Worm (Caenorhabditis elegans) whole organism, young adult: ENCODE results near the gene Y48A6B.3.

Source experiments
- C17E4.6 ChIP-seq: fragments of 200-800 bp; sonication (Bioruptor generic); IDR thresholded peaks from 2 replicates; pipeline ENCODE4 v1.3.6; 2022; ENCODE audit warnings: missing genetic modification reagents, missing genetic modification characterization, missing compliant biosample characterization
- F10E7.11 ChIP-seq: sonication (generic microtip); optimal IDR thresholded peaks from 2 replicates; lab custom pipeline; 2017; ENCODE audit warnings: mild to moderate bottlenecking, missing genetic modification characterization, moderate library complexity, missing compliant biosample characterization
- F22D6.2 ChIP-seq: sonication (generic microtip); optimal IDR thresholded peaks from 2 replicates; lab custom pipeline; 2016; ENCODE audit warnings: mild to moderate bottlenecking, missing genetic modification characterization, missing compliant biosample characterization
- F37B4.10 ChIP-seq: fragments of 200-800 bp; sonication (Bioruptor generic); IDR thresholded peaks from 2 replicates; pipeline ENCODE4 v1.3.6; 2022; ENCODE audit warnings: missing genetic modification characterization, missing compliant biosample characterization
- F57C9.4 ChIP-seq: sonication (generic microtip); optimal IDR thresholded peaks from 2 replicates; lab custom pipeline; 2017; ENCODE audit warnings: mild to moderate bottlenecking, missing genetic modification characterization, missing compliant biosample characterization
- K11D2.4 ChIP-seq: fragments of 200-800 bp; sonication (Bioruptor generic); IDR thresholded peaks from 2 replicates; pipeline ENCODE4 v1.3.6; 2022; ENCODE audit warnings: missing genetic modification reagents, missing genetic modification characterization, missing compliant biosample characterization
- Y56A3A.18 ChIP-seq: fragments of 200-800 bp; sonication (Bioruptor generic); IDR thresholded peaks from 2 replicates; pipeline ENCODE4 v1.3.6; 2022; ENCODE audit warnings: missing genetic modification reagents, missing genetic modification characterization, missing compliant biosample characterization
- Y67H2A.10 ChIP-seq: fragments of 200-800 bp; sonication (Bioruptor generic); conservative IDR thresholded peaks from 2 replicates; pipeline ENCODE4 v1.3.6; 2022; ENCODE audit warnings: missing genetic modification reagents, missing genetic modification characterization, missing compliant biosample characterization
- ama-1 ChIP-seq, 3 experiments: fragments of 150-350 bp in 1 of 3; sonication (generic microtip) in 2 of 3; optimal IDR thresholded peaks; 2 replicates each; lab custom pipeline; 2014 to 2018; ENCODE audit warnings: missing biosample characterization in 2 of 3, missing genetic modification characterization in 2 of 3, missing genetic modification reagents in 2 of 3
- athp-1 ChIP-seq: sonication (generic microtip); optimal IDR thresholded peaks from 2 replicates; lab custom pipeline; 2017; ENCODE audit warnings: mild to moderate bottlenecking, missing genetic modification characterization, missing compliant biosample characterization
- attf-5 ChIP-seq: fragments of 200-800 bp; sonication (Bioruptor generic); optimal IDR thresholded peaks from 2 replicates; lab custom pipeline; 2018; ENCODE audit warnings: mild to moderate bottlenecking, missing genetic modification characterization, missing compliant biosample characterization
- ccch-3 ChIP-seq: fragments of 200-800 bp; sonication (Bioruptor generic); optimal IDR thresholded peaks from 2 replicates; lab custom pipeline; 2018; ENCODE audit warnings: mild to moderate bottlenecking, missing genetic modification characterization, missing compliant biosample characterization
- ceh-100 ChIP-seq: fragments of 200-800 bp; sonication (Bioruptor generic); IDR thresholded peaks from 2 replicates; pipeline ENCODE4 v1.3.6; 2022; ENCODE audit warnings: missing genetic modification reagents, missing genetic modification characterization, missing compliant biosample characterization
- ceh-27 ChIP-seq: fragments of 200-800 bp; sonication (Bioruptor generic); optimal IDR thresholded peaks from 2 replicates; lab custom pipeline; 2018; ENCODE audit warnings: mild to moderate bottlenecking, missing genetic modification characterization, moderate library complexity, missing compliant biosample characterization
- ceh-40 ChIP-seq: fragments of 200-800 bp; sonication (Bioruptor generic); IDR thresholded peaks from 2 replicates; pipeline ENCODE4 v1.3.6; 2022; ENCODE audit warnings: missing genetic modification characterization, missing compliant biosample characterization
- dpff-1 ChIP-seq: sonication (generic microtip); optimal IDR thresholded peaks from 2 replicates; lab custom pipeline; 2017; ENCODE audit warnings: mild to moderate bottlenecking, missing genetic modification characterization, missing compliant biosample characterization
- efl-1 ChIP-seq: fragments of 150-350 bp; optimal IDR thresholded peaks from 2 replicates; lab custom pipeline; 2014; ENCODE audit warnings: missing biosample characterization, missing genetic modification reagents, missing genetic modification characterization
- egl-44 ChIP-seq: fragments of 200-800 bp; sonication (Bioruptor generic); IDR thresholded peaks from 2 replicates; pipeline ENCODE4 v1.3.6; 2022; ENCODE audit warnings: missing genetic modification reagents, missing genetic modification characterization, missing compliant biosample characterization
- egrh-3 ChIP-seq: fragments of 200-800 bp; sonication (Bioruptor generic); IDR thresholded peaks from 2 replicates; pipeline ENCODE4 v1.3.6; 2022; ENCODE audit warnings: missing genetic modification reagents, missing genetic modification characterization, missing compliant biosample characterization
- ekl-4 ChIP-seq: fragments of 200-800 bp; sonication (Bioruptor generic); IDR thresholded peaks from 2 replicates; pipeline ENCODE4 v1.3.6; 2022; ENCODE audit warnings: missing genetic modification reagents, missing genetic modification characterization, missing compliant biosample characterization
- gei-17 ChIP-seq: fragments of 200-800 bp; sonication (Bioruptor generic); optimal IDR thresholded peaks from 2 replicates; lab custom pipeline; 2018; ENCODE audit warnings: mild to moderate bottlenecking, missing genetic modification characterization, missing compliant biosample characterization
- him-1 ChIP-seq: sonication (generic microtip); optimal IDR thresholded peaks from 2 replicates; lab custom pipeline; 2016; ENCODE audit warnings: missing genotype, missing genetic modification reagents, missing genetic modification characterization, missing compliant biosample characterization
- hlh-12 ChIP-seq: sonication (generic microtip); optimal IDR thresholded peaks from 2 replicates; lab custom pipeline; 2016; ENCODE audit warnings: missing genetic modification characterization, missing compliant biosample characterization
- hlh-26 ChIP-seq: fragments of 200-800 bp; sonication (Bioruptor generic); conservative IDR thresholded peaks from 2 replicates; pipeline ENCODE4 v1.3.6; 2022; ENCODE audit warnings: missing genetic modification reagents, missing genetic modification characterization, missing compliant biosample characterization
- let-526 ChIP-seq: fragments of 200-800 bp; sonication (Bioruptor generic); IDR thresholded peaks from 2 replicates; pipeline ENCODE4 v1.3.6; 2022; ENCODE audit warnings: missing genetic modification reagents, missing genetic modification characterization, missing compliant biosample characterization
- lin-26 ChIP-seq: fragments of 200-800 bp; sonication (Bioruptor generic); IDR thresholded peaks from 2 replicates; pipeline ENCODE4 v1.3.6; 2022; ENCODE audit warnings: missing genetic modification reagents, missing genetic modification characterization, missing compliant biosample characterization
- lir-1 ChIP-seq: fragments of 200-800 bp; sonication (Bioruptor generic); conservative IDR thresholded peaks from 2 replicates; pipeline ENCODE4 v1.3.6; 2022; ENCODE audit warnings: missing genetic modification reagents, missing genetic modification characterization, missing compliant biosample characterization
- madf-3 ChIP-seq: fragments of 200-800 bp; sonication (Bioruptor generic); IDR thresholded peaks from 2 replicates; pipeline ENCODE4 v1.3.6; 2022; ENCODE audit warnings: missing genetic modification reagents, missing genetic modification characterization, missing compliant biosample characterization
- mcd-1 ChIP-seq: fragments of 200-800 bp; sonication (Bioruptor generic); IDR thresholded peaks from 2 replicates; pipeline ENCODE4 v1.3.6; 2022; ENCODE audit warnings: missing genetic modification reagents, missing genetic modification characterization, missing compliant biosample characterization
- mel-28 ChIP-seq: sonication (generic microtip); optimal IDR thresholded peaks from 2 replicates; lab custom pipeline; 2016; ENCODE audit warnings: borderline replicate concordance, mild to moderate bottlenecking, missing genetic modification characterization, missing compliant biosample characterization
- nfya-2 ChIP-seq: fragments of 200-800 bp; sonication (Bioruptor generic); IDR thresholded peaks from 2 replicates; pipeline ENCODE4 v1.3.6; 2022; ENCODE audit warnings: missing genetic modification reagents, missing genetic modification characterization, missing compliant biosample characterization
- nfyb-1 ChIP-seq: fragments of 200-800 bp; sonication (Bioruptor generic); IDR thresholded peaks from 2 replicates; pipeline ENCODE4 v1.3.6; 2022; ENCODE audit warnings: missing genetic modification reagents, missing genetic modification characterization, missing compliant biosample characterization
- repo-1 ChIP-seq: sonication (generic microtip); optimal IDR thresholded peaks from 2 replicates; lab custom pipeline; 2017; ENCODE audit warnings: mild to moderate bottlenecking, missing genetic modification characterization, missing compliant biosample characterization
- rpc-1 ChIP-seq, 2 experiments: fragments of 150-350 bp in 1 of 2; sonication (generic microtip) in 1 of 2; optimal IDR thresholded peaks; 2 replicates each; lab custom pipeline; 2014 to 2018; ENCODE audit warnings: missing biosample characterization in 1 of 2, missing genetic modification characterization in 1 of 2, missing genetic modification reagents in 1 of 2, missing genotype in 1 of 2
- sea-2 ChIP-seq: fragments of 200-800 bp; sonication (Bioruptor generic); IDR thresholded peaks from 2 replicates; pipeline ENCODE4 v1.3.6; 2022; ENCODE audit warnings: missing genetic modification characterization, missing compliant biosample characterization
- snpc-3.4 ChIP-seq: sonication (generic microtip); optimal IDR thresholded peaks from 2 replicates; lab custom pipeline; 2017; ENCODE audit warnings: missing genetic modification characterization, mild to moderate bottlenecking, missing compliant biosample characterization, antibody characterized with exemption, moderate library complexity, missing genotype, missing genetic modification reagents
- somi-1 ChIP-seq: fragments of 200-800 bp; sonication (Bioruptor generic); optimal IDR thresholded peaks from 2 replicates; lab custom pipeline; 2018; ENCODE audit warnings: mild to moderate bottlenecking, missing genetic modification characterization, missing compliant biosample characterization
- tbp1 ChIP-seq: fragments of 200-800 bp; sonication (Bioruptor generic); optimal IDR thresholded peaks from 2 replicates; lab custom pipeline; 2018; ENCODE audit warnings: mild to moderate bottlenecking, missing genetic modification characterization, missing compliant biosample characterization
- tlf-1 ChIP-seq: fragments of 200-800 bp; sonication (Bioruptor generic); optimal IDR thresholded peaks from 2 replicates; lab custom pipeline; 2018; ENCODE audit warnings: mild to moderate bottlenecking, missing genetic modification characterization, missing compliant biosample characterization
- xnd-1 ChIP-seq: sonication (generic microtip); optimal IDR thresholded peaks from 2 replicates; lab custom pipeline; 2016; ENCODE audit warnings: missing genotype, missing genetic modification reagents, missing genetic modification characterization, missing compliant biosample characterization
- zfh-2 ChIP-seq: fragments of 200-800 bp; sonication (Bioruptor generic); conservative IDR thresholded peaks from 2 replicates; pipeline ENCODE4 v1.3.6; 2022; ENCODE audit warnings: missing genetic modification reagents, missing genetic modification characterization, missing compliant biosample characterization
- ztf-18 ChIP-seq: sonication (generic microtip); optimal IDR thresholded peaks from 2 replicates; lab custom pipeline; 2016; ENCODE audit warnings: missing genotype, mild to moderate bottlenecking, missing genetic modification characterization, missing compliant biosample characterization
- ztf-25 ChIP-seq: fragments of 200-800 bp; sonication (Bioruptor generic); IDR thresholded peaks from 2 replicates; pipeline ENCODE4 v1.3.6; 2022; ENCODE audit warnings: missing genetic modification reagents, missing genetic modification characterization, missing compliant biosample characterization
- ztf-3 ChIP-seq: fragments of 200-800 bp; sonication (Bioruptor generic); optimal IDR thresholded peaks from 2 replicates; lab custom pipeline; 2018; ENCODE audit warnings: mild to moderate bottlenecking, missing genetic modification characterization, missing compliant biosample characterization

Gene Y48A6B.3

ce11 chrIII:10962910-10963309 lies 45.1 kb upstream of the Y48A6B.3 start:
- no peak for TF ChIP-seq ztf-3
- no peak for TF ChIP-seq tlf-1
- TF ChIP-seq tbp1 (GFP tag; lab: Kevin White, UChicago), result peak; percentile 50
- TF ChIP-seq ceh-27 (GFP tag; lab: Kevin White, UChicago), result no peak
- peak; percentile 63; the same call in 1 of the 2 replicates for TF ChIP-seq lin-26 (GFP tag; lab: Robert Waterston, UW)
- TF ChIP-seq nfya-2 (GFP tag; lab: Robert Waterston, UW), result no peak
- no peak for TF ChIP-seq ztf-18
- TF ChIP-seq nfyb-1, result 0 out of 2 replicates have a peak, but pooled peaks have one; percentile 32
- TF ChIP-seq dpff-1 (tag; lab: Kevin White, UChicago), result no peak
- TF ChIP-seq F22D6.2, result no peak
- TF ChIP-seq gei-17, result no peak
- no peak for TF ChIP-seq ccch-3 (GFP tag; lab: Kevin White, UChicago)
- TF ChIP-seq somi-1 (GFP tag; lab: Kevin White, UChicago), result no peak
- TF ChIP-seq let-526, result no peak
- 0 out of 2 replicates have a peak, but pooled peaks have one; percentile 54 for TF ChIP-seq zfh-2 (GFP tag; lab: Robert Waterston, UW)
- no peak for TF ChIP-seq rpc-1 (optimal IDR thresholded peaks at IDR 0.05; lab: Kevin White, UChicago)
- TF ChIP-seq rpc-1 (tag; optimal IDR thresholded peaks at IDR 0.05; lab: Kevin White, UChicago), result peak; percentile 31

DNA sequence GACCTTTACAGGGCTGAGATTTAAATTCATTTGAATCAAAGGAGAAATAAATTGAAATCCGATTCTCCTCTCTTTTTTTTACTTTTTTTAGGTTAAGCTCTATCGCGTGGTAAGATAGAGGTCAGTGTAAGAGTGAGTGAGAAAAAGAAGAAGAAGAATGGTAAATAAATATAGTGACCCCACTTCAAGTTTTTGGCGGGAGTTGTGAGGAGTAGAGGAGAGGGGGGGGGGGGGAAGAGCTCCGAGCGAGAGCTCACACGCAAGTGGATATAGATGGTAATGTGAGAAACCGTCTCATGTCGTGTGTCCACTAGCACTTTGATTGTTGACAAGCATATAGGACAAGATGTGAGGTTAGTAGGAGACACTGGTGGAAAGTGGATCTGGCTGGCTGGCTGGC lies 41.0 kb upstream of the Y48A6B.3 start, which contains the start of gene W05B2.2:
W05B2.2 (minus strand) TSS at position 101 of the 400 bp plus-strand sequence.
- TF ChIP-seq him-1 (tag; lab: Kevin White, UChicago) (no peak), mcd-1 (no peak), repo-1 (tag; lab: Kevin White, UChicago) (no peak), efl-1 (GFP tag; lab: Kevin White, UChicago) (no peak), ceh-40 (GFP tag; lab: Robert Waterston, UW) (no peak)
- TF ChIP-seq, all 124 proteins: peak for 0

DNA sequence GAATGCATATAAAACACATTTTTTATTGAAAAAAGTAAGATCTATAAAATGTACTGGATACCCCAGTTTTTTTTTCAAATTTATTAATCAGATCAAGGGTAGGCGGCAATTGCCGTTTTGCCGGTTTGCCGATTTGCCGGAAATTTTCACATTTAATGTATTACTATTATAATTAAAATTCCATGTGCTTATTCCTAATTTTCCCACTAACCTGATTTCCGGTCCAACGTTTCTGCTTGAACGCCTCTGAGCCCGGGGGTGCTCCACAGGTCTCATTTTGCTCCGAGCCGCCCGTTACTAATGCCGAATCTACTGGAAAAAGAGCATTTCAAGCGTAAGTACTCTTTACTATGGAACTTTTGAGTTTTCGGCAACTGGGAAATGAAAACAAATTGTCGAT lies 38.4 kb upstream of the Y48A6B.3 start, which contains the start of gene dhc-4:
dhc-4 (plus strand) TSS at position 301 of the 400 bp plus-strand sequence.
- no peak for TF ChIP-seq egl-44
- no peak for TF ChIP-seq attf-5 (GFP tag; lab: Kevin White, UChicago)
- TF ChIP-seq F57C9.4, result no peak
- TF ChIP-seq mel-28 (tag; lab: Kevin White, UChicago), result no peak
- TF ChIP-seq ceh-100 (GFP tag; lab: Robert Waterston, UW), result no peak
- no peak for TF ChIP-seq ama-1 (optimal IDR thresholded peaks at IDR 0.05; lab: Kevin White, UChicago)
- TF ChIP-seq ama-1 (GFP tag; optimal IDR thresholded peaks at IDR 0.05; lab: Kevin White, UChicago), result no peak
- no peak for TF ChIP-seq ekl-4 (GFP tag; lab: Robert Waterston, UW)
- TF ChIP-seq rpc-1 (optimal IDR thresholded peaks at IDR 0.05; lab: Kevin White, UChicago), result no peak
- no peak for TF ChIP-seq rpc-1 (tag; optimal IDR thresholded peaks at IDR 0.05; lab: Kevin White, UChicago)
- TF ChIP-seq lin-26 (GFP tag; lab: Robert Waterston, UW), result no peak
- TF ChIP-seq egrh-3, result no peak
- no peak for TF ChIP-seq sea-2
- TF ChIP-seq F10E7.11 (tag; lab: Kevin White, UChicago), result no peak
- TF ChIP-seq Y56A3A.18 (GFP tag; lab: Robert Waterston, UW), result no peak

DNA sequence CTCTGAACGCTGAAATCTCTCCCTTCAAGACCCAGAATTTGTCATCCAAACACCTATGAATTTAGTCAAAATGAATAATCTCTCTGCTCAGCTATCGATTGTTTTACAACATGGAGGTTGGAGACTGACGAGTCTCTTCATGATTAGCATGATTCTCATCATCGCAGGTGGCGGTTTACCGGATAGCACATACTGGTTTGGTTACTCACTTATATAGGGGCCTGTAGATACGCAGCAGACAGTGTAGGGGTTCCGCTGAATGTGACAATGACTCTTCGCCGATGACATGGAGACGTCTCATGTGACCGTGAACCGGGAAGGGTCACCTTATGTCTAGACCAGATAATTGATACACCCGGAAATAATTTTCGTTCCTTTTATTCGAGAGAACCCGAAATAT lies 31.4 kb upstream of the Y48A6B.3 start:
- TF ChIP-seq Y67H2A.10 (GFP tag; lab: Robert Waterston, UW) (no peak), rpc-1 (optimal IDR thresholded peaks at IDR 0.05; lab: Kevin White, UChicago) (no peak), rpc-1 (tag; optimal IDR thresholded peaks at IDR 0.05; lab: Kevin White, UChicago) (peak; percentile 44), somi-1 (GFP tag; lab: Kevin White, UChicago) (no peak), K11D2.4 (no peak), xnd-1 (tag; lab: Kevin White, UChicago) (no peak), C17E4.6 (no peak), tbp1 (GFP tag; lab: Kevin White, UChicago) (peak; percentile 9), athp-1 (tag; lab: Kevin White, UChicago) (no peak), hlh-12 (tag; lab: Kevin White, UChicago) (no peak), F37B4.10 (GFP tag; lab: Robert Waterston, UW) (no peak), gei-17 (no peak), zfh-2 (GFP tag; lab: Robert Waterston, UW) (no peak), ztf-25 (GFP tag; lab: Robert Waterston, UW) (no peak), lir-1 (GFP tag; lab: Robert Waterston, UW) (no peak), hlh-26 (no peak), egl-44 (no peak), madf-3 (GFP tag; lab: Robert Waterston, UW) (no peak), snpc-3.4 (tag; lab: Kevin White, UChicago) (no peak)
